Worm (Caenorhabditis elegans) whole organism, L1 larva: Measurements from ENCODE around the gene fbxa-120.

Experiments
- lin-13 ChIP-seq: fragments of 150-350 bp; optimal IDR thresholded peaks from 2 replicates; lab custom pipeline; 2014; ENCODE audit warnings: missing biosample characterization, missing genetic modification reagents, missing genetic modification characterization
- mef-2 ChIP-seq: fragments of 150-350 bp; optimal IDR thresholded peaks from 2 replicates; lab custom pipeline; 2014; ENCODE audit warnings: missing biosample characterization, missing genetic modification characterization
- pag-3 ChIP-seq: sonication (generic microtip); optimal IDR thresholded peaks from 2 replicates; lab custom pipeline; 2017; ENCODE audit warnings: missing genetic modification characterization, mild to moderate bottlenecking, missing compliant biosample characterization, antibody characterized with exemption, borderline replicate concordance; ENCODE audit not compliant: insufficient read depth
- sox-4 ChIP-seq: sonication (generic microtip); optimal IDR thresholded peaks from 2 replicates; lab custom pipeline; 2016; ENCODE audit warnings: missing genetic modification characterization, missing compliant biosample characterization
- unc-98 ChIP-seq: fragments of 200-800 bp; sonication (Bioruptor generic); IDR thresholded peaks from 2 replicates; pipeline ENCODE4 v1.3.6; 2022; ENCODE audit warnings: missing genetic modification characterization, missing compliant biosample characterization
- zag-1 ChIP-seq: fragments of 150-350 bp; optimal IDR thresholded peaks from 2 replicates; lab custom pipeline; 2014; ENCODE audit warnings: missing biosample characterization, missing genetic modification characterization

- TF ChIP-seq sox-4 (tag; lab: Kevin White, UChicago) (no peak), zag-1 (no peak), lin-13 (GFP tag; lab: Kevin White, UChicago) (no peak), unc-98 (no peak), pag-3 (tag; lab: Kevin White, UChicago) (no peak), mef-2 (tag; lab: Kevin White, UChicago) (no peak)
These were observed at the start of gene fbxa-120 for ce11 chrX:17302419-17302818.
